Worm (Caenorhabditis elegans): ENCODE data around the gene C39B10.4.

ce11 chrX:10422714-10423113 lies 22.1 kb upstream of the C39B10.4 start:
- TF ChIP-seq pha-4 (tag; optimal IDR thresholded peaks at IDR 0.05) (no peak), nhr-12 (tag; optimal IDR thresholded peaks at IDR 0.05) (no peak), nhr-2 (tag; optimal IDR thresholded peaks at IDR 0.05) (no peak), elt-3 (tag; optimal IDR thresholded peaks at IDR 0.05) (no peak), nhr-76 (tag; optimal IDR thresholded peaks at IDR 0.05) (no peak), unc-39 (tag; optimal IDR thresholded peaks at IDR 0.05) (no peak), mep-1 (tag; optimal IDR thresholded peaks at IDR 0.05) (no peak)
